Fruit fly (Drosophila melanogaster): ENCODE data around the gene Rsph9.

The Rsph9 gene

DNA sequence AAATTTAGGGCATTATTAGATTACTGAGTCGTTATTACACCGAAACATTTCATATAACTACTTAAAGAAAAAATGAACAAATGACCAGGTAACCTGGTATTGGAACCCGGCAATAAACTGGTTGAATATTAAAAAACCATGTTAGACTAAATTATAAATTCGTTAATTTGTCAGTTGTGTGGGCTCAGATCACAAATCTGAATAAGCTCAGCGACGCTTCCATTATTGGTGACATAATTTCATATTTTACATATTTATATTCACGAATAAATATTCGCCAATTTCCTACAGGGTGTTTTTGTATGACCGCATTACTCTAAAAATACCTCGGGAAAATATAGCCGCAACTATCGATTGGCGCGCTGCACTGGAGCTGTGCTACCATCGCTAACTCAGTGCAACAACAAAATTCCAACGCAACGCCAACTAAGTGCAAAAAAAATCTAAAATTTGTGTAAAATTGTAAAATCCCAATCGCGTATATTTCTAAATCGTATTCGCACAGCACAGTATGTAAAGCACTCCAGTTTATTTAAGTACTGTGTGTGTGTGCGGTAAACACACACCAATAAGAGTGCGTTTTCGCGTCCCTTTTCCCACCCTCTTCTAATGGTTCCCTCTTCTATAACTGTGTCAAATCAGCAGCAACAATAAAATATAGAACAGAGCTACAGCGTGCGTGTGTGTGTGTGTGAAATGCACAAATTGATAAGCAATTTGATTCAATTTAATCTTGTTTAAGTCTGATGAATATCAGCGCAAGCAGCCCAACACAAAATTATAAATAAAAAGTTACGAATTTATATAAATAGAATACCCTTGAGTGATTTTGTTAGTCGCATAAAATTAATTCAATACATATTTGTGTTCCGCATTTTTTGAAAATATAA, 27.9 kb downstream of the Rsph9 start, which contains the start of gene CLIP-190 (continued):
- TF ChIP-seq croc (GFP tag; conservative IDR thresholded peaks at IDR 0.05) = no peak

dm6 chr2L:17383588-17384308, 28.7 kb downstream of the Rsph9 start, which contains the start of gene Lrch:
TSS of gene Lrch (minus strand) at chr2L:17384115.
- TF ChIP-seq fru (optimal IDR thresholded peaks at IDR 0.05) (no peak), CG18262 (tag; optimal IDR thresholded peaks at IDR 0.05) (no peak), dpn (GFP tag; optimal IDR thresholded peaks at IDR 0.05) (peak; percentile 10 to 27), CG12659 (GFP tag; optimal IDR thresholded peaks at IDR 0.05) (peak; percentile 47), unc-4 (GFP tag; IDR thresholded peaks at IDR 0.05; ENCODE audit: partially characterized antibody) (peak; percentile 67), Ptx1 (GFP tag; IDR thresholded peaks at IDR 0.05) (no peak), hkb (optimal IDR thresholded peaks at IDR 0.05) (no peak), hkb (GFP tag; IDR thresholded peaks at IDR 0.05) (peak; percentile 31; the same call in 1 of the 2 replicates), HLH4C (GFP tag; IDR thresholded peaks at IDR 0.05; ENCODE audit: partially characterized antibody) (peak; percentile 71), CG4854 (GFP tag; optimal IDR thresholded peaks at IDR 0.05) (no peak), CG17802 (tag; optimal IDR thresholded peaks at IDR 0.05) (no peak), CG12104 (GFP tag; optimal IDR thresholded peaks at IDR 0.05) (no peak), CG12155 (GFP tag; optimal IDR thresholded peaks at IDR 0.05) (no peak), CG4617 (GFP tag; optimal IDR thresholded peaks at IDR 0.05; ENCODE audit: borderline replicate concordance) (peak; percentile 45), shn (GFP tag; optimal IDR thresholded peaks at IDR 0.05) (no peak), CG10321 (GFP tag; IDR thresholded peaks at IDR 0.05) (no peak), D19A (tag; optimal IDR thresholded peaks at IDR 0.05) (no peak), Side (GFP tag; optimal IDR thresholded peaks at IDR 0.05) (no peak), CG10366 (GFP tag; IDR thresholded peaks at IDR 0.05) (no peak), CG4707 (GFP tag; optimal IDR thresholded peaks at IDR 0.05) (peak; percentile 58), Ravus (GFP tag; IDR thresholded peaks at IDR 0.05) (no peak), repo (GFP tag; optimal IDR thresholded peaks at IDR 0.05) (peak; percentile 14), Dip2 (GFP tag; IDR thresholded peaks at IDR 0.05) (no peak), crc (GFP tag; optimal IDR thresholded peaks at IDR 0.05) (no peak), gem (tag; optimal IDR thresholded peaks at IDR 0.05) (no peak), CG10431 (GFP tag; optimal IDR thresholded peaks at IDR 0.05) (peak; percentile 13), chm (GFP tag; IDR thresholded peaks at IDR 0.05) (no peak; the same call in 1 of the 2 replicates), PHDP (tag; optimal IDR thresholded peaks at IDR 0.05) (peak; percentile 16), Oaz (GFP tag; IDR thresholded peaks at IDR 0.05) (no peak), CG8281 (tag; optimal IDR thresholded peaks at IDR 0.05) (no peak), Xbp1 (GFP tag; optimal IDR thresholded peaks at IDR 0.05) (peak; percentile 20), Hmx (GFP tag; optimal IDR thresholded peaks at IDR 0.05) (no peak), NFAT (GFP tag; IDR thresholded peaks at IDR 0.05) (peak; percentile 57; the same call in 1 of the 2 replicates), CG34422 (GFP tag; IDR thresholded peaks at IDR 0.05) (peak; percentile 76; the same call in 1 of the 3 replicates), Tbp (GFP tag; optimal IDR thresholded peaks at IDR 0.05) (no peak), knrl (GFP tag; IDR thresholded peaks at IDR 0.05; ENCODE audit: partially characterized antibody) (peak; percentile 53), tna (GFP tag; IDR thresholded peaks at IDR 0.05; ENCODE audit: partially characterized antibody) (peak; percentile 81), CG6813 (GFP tag; optimal IDR thresholded peaks at IDR 0.05) (no peak), trem (tag; optimal IDR thresholded peaks at IDR 0.05) (peak; percentile 37), phol (tag; optimal IDR thresholded peaks at IDR 0.05) (peak; percentile 12), CG2202 (tag; optimal IDR thresholded peaks at IDR 0.05) (no peak), Bgb (GFP tag; IDR thresholded peaks at IDR 0.05; ENCODE audit: partially characterized antibody) (peak; percentile 89), CG2129 (GFP tag; IDR thresholded peaks at IDR 0.05; ENCODE audit: partially characterized antibody) (0 out of 2 replicates have a peak, but pooled peaks have one; percentile 26), Neu2 (GFP tag; optimal IDR thresholded peaks at IDR 0.05; ENCODE audit: borderline replicate concordance) (no peak), CG14050 (GFP tag; IDR thresholded peaks at IDR 0.05) (no peak)
